Worm (Caenorhabditis elegans): Measurements from ENCODE around the gene nhr-206.
"Not testable (repeated sequence)": the region's sequence is repeated elsewhere in the genome, so short reads cannot be mapped to it uniquely, and the experiment has no call there.

nhr-206 gene

DNA sequence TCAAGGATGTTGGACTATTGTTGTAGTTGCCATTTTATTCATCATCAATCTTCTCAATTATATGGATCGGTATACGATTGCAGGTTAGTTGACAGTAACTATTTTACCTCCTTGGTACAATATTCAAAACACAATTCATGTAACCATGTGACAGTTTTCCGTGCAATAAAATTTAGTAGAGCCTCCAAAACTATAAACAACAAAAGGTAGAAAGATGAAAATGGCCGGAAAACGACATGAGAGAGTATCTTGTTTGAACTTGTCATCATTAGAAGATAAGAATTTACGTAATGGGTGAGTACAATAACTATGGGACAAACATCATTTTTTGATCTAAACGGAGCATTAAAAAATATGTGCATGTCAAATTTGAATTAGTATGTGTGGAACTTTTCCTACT is 23.3 kb downstream of the nhr-206 start:
- no peak for TF ChIP-seq W03F9.2 (tag; optimal IDR thresholded peaks at IDR 0.05)
- no peak for TF ChIP-seq dao-5 (tag; optimal IDR thresholded peaks at IDR 0.05)
- no peak for TF ChIP-seq him-1 (tag; optimal IDR thresholded peaks at IDR 0.05)

DNA sequence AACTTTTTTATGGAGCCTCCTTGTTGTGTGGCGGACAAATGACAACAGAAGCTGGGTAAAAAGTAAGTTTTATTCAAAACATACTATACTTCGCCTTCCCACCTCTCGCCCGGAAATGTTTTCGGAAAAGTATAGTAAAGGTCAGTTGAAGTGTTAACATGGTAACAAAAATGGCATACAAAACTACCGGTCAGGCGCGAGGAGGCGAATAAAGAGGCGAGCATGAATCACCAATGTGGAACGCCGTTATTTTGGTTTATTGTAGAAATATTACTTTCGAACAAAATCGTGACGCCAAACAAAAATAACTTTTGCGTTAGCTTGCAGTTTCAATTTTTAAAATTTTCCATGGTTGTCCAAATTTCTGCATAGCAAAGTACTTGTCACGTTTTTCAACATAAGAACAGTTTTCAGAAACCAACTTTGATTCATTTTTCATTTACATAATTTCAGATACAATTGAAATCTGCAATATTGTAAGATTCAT is 25.8 kb downstream of the nhr-206 start, which contains the start of gene C13C4.8:
C13C4.8 (plus strand) TSS at position 437 of the 487 bp plus-strand sequence.
- TF ChIP-seq W03F9.2 (tag; optimal IDR thresholded peaks at IDR 0.05) = no peak
- TF ChIP-seq dao-5 (tag; optimal IDR thresholded peaks at IDR 0.05) = no peak
- no peak for TF ChIP-seq him-1 (tag; optimal IDR thresholded peaks at IDR 0.05)

DNA sequence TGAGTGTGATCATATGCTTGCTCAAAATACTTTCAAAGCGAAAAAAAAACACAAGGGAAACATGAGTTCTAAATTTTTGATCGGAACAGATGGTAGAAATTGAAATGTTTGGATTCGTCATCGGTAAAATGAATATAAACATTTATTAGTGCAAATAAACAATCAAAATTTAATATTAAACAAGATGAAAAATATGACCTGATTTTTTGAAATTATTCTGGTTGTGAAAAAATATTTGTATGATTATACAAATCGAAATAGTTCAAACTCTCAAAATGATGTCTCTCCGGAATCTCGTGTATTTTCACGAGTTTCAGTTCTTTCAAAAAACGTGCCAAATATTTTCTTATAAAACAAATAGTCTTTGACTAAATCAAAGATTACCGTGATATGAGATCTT is 28.6 kb downstream of the nhr-206 start, which contains the start of gene C13C4.7:
C13C4.7 (minus strand) TSS at position 101 of the 400 bp plus-strand sequence.
- no peak for TF ChIP-seq dao-5 (tag; optimal IDR thresholded peaks at IDR 0.05)
- TF ChIP-seq W03F9.2 (tag; optimal IDR thresholded peaks at IDR 0.05) = no peak
- no peak for TF ChIP-seq him-1 (tag; optimal IDR thresholded peaks at IDR 0.05)

DNA sequence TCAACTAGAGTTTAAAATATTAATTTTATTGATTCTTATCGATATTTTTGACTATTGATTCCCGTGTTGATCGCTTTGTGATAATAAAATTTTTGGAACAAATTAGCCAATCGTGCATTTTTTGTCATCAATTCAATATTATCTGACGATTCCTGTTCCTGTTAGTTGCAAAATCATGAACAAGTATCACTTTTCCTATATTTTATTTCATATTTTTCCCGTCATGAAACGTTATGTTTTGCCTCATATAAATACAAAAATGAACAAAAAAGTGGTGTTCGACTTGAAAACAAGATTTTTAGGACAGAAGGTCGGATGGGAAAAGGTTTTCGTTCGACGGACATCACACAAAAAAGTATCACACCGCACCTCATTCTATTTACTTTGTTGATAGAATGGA is 29.5 kb downstream of the nhr-206 start, which contains the start of gene C13C4.6:
C13C4.6 (plus strand) TSS at position 301 of the 400 bp plus-strand sequence.
- no peak for TF ChIP-seq dao-5 (tag; optimal IDR thresholded peaks at IDR 0.05)
- no peak for TF ChIP-seq him-1 (tag; optimal IDR thresholded peaks at IDR 0.05)
- TF ChIP-seq W03F9.2 (tag; optimal IDR thresholded peaks at IDR 0.05) = no peak

DNA sequence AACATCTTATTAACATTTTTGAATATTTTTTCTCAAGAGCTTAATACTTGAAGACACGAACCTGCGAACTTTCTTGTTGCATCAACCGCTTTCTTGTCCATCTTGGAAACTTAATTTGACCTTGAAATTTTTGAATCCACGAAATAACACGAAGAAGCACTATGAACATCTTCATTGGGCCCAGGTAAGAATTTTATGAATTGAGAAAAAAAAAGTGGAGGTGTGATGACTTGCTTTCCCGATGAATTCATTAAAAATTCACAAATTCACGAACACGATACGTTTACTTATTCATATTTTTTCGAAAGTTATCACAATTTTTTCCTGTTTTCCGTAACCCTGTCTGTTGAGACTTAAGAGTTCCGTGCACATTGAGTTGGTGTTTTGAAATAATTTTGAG is 38.9 kb downstream of the nhr-206 start, which contains the start of gene C27A7.6:
C27A7.6 (minus strand) TSS at position 101 of the 400 bp plus-strand sequence.
- not testable (repeated sequence) for TF ChIP-seq him-1, W03F9.2, dao-5 (tag; optimal IDR thresholded peaks at IDR 0.05)

DNA sequence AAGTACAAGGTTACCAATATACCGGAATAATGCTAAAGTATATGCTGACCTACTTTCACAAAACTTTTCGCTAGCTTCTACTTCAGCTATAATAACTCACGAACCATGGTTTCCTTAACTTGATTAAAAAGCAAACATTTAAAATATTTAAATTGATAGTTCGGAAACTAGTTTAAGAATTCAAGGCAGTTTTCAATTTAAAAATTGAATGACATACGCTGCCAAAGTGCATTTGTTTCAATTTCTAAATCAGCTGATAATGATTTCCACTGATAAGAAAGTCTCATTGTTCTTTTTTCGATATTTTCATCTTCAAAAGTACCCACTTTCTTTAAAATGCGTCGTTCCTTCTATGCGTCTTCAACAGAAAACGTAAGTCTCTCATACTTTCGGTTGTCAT is 39.4 kb downstream of the nhr-206 start, which contains the start of gene enpp-1:
enpp-1 (plus strand) TSS at position 301 of the 400 bp plus-strand sequence.
- TF ChIP-seq dao-5, him-1, W03F9.2 (tag; optimal IDR thresholded peaks at IDR 0.05): not testable (repeated sequence)

DNA sequence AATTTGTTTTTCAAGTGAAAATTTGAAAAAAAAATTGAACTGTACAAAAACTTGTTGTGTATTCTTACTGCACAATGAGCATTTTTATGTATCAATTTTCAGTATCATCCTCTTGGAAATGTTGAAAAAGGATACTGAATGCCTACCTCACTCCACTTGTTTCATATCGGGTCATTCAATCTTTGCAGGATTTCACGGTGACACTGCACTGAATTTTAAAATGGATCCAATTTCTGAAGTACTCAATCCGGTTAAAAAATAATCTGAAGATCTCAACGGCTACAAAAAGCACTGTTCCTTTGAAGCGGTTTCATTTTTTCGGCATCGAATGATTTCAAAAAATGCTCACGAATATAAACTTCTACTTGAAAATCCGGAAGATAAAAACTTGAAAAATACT is 46.1 kb downstream of the nhr-206 start:
- no peak for TF ChIP-seq dao-5 (tag; optimal IDR thresholded peaks at IDR 0.05)
- TF ChIP-seq W03F9.2 (tag; optimal IDR thresholded peaks at IDR 0.05) = no peak
- no peak for TF ChIP-seq him-1 (tag; optimal IDR thresholded peaks at IDR 0.05)

DNA sequence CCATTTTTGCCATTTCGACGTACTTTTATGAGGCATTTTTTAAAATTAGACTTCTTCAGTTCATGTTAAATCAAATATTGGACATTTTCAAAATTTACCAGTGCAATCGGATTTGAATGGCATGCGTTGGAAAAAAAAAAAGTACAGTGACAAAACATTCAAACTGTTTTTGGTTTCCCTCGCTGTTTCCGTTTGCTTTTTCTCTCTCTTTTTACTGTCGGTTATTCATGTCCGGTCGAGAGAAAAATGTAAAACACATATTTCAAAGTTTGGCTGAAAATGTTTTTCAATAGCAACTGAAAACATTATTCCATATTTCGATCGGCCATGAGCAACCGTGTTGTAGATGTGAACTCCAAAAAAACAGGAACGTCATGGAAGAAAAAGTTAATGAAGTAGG is 48.8 kb downstream of the nhr-206 start, which contains the start of gene C27A7.3:
C27A7.3 (plus strand) TSS at position 301 of the 400 bp plus-strand sequence.
- TF ChIP-seq W03F9.2 (tag; optimal IDR thresholded peaks at IDR 0.05) (no peak), him-1 (tag; optimal IDR thresholded peaks at IDR 0.05) (no peak), dao-5 (tag; optimal IDR thresholded peaks at IDR 0.05) (no peak)
